Worm (Caenorhabditis elegans) whole organism, L3 larva: Measurements from ENCODE around the gene cyp-33D3.

Experiments
- ZK546.5 ChIP-seq: sonication (generic microtip); optimal IDR thresholded peaks from 2 replicates; lab custom pipeline; 2017; ENCODE audit warnings: missing biosample characterization, missing genetic modification characterization
- ama-1 ChIP-seq: fragments of 150-350 bp; optimal IDR thresholded peaks from 2 replicates; lab custom pipeline; 2018
- ceh-82 ChIP-seq: fragments of 150-350 bp; optimal IDR thresholded peaks from 2 replicates; lab custom pipeline; 2014; ENCODE audit warnings: missing biosample characterization, missing genetic modification characterization
- elt-3 ChIP-seq, 3 experiments: fragments of 150-350 bp in 1 of 3; sonication (generic microtip) in 2 of 3; optimal IDR thresholded peaks; 2 replicates in 2 of 3; 4 replicates in 1 of 3; lab custom pipeline; 2014 to 2017; ENCODE audit warnings: missing biosample characterization in 3 of 3, missing genetic modification characterization in 3 of 3
- fkh-10 ChIP-seq: sonication (generic microtip); optimal IDR thresholded peaks from 2 replicates; lab custom pipeline; 2017; ENCODE audit warnings: missing biosample characterization, missing genetic modification reagents, missing genetic modification characterization
- lin-15B ChIP-seq: fragments of 150-350 bp; optimal IDR thresholded peaks from 2 replicates; lab custom pipeline; 2014; ENCODE audit warnings: missing biosample characterization, missing genetic modification characterization
- lin-39 ChIP-seq: fragments of 150-350 bp; optimal IDR thresholded peaks from 2 replicates; lab custom pipeline; 2018; ENCODE audit warnings: missing biosample characterization, missing genetic modification reagents, missing genetic modification characterization
- lsy-12 ChIP-seq: sonication (generic microtip); optimal IDR thresholded peaks from 2 replicates; lab custom pipeline; 2016; ENCODE audit warnings: mild to moderate bottlenecking, missing genetic modification characterization, missing compliant biosample characterization
- mdl-1 ChIP-seq: fragments of 150-350 bp; optimal IDR thresholded peaks from 2 replicates; lab custom pipeline; 2014; ENCODE audit warnings: missing biosample characterization, missing genetic modification characterization
- nhr-23 ChIP-seq: fragments of 150-350 bp; optimal IDR thresholded peaks from 2 replicates; lab custom pipeline; 2014; ENCODE audit warnings: missing biosample characterization, missing genetic modification reagents, missing genetic modification characterization
- nhr-25 ChIP-seq: sonication (generic microtip); optimal IDR thresholded peaks from 2 replicates; lab custom pipeline; 2017; ENCODE audit warnings: missing biosample characterization, missing genetic modification characterization
- pqm-1 ChIP-seq: fragments of 150-350 bp; optimal IDR thresholded peaks from 2 replicates; lab custom pipeline; 2017; ENCODE audit warnings: missing biosample characterization, missing genetic modification characterization, inconsistent platforms
- skn-1 ChIP-seq: fragments of 150-350 bp; optimal IDR thresholded peaks from 2 replicates; lab custom pipeline; 2014; ENCODE audit warnings: missing biosample characterization, missing genetic modification characterization
- unc-62 ChIP-seq: fragments of 150-350 bp; sonication (generic microtip); optimal IDR thresholded peaks from 4 replicates; lab custom pipeline; 2014; ENCODE audit warnings: missing biosample characterization, missing genetic modification reagents, missing genetic modification characterization

- TF ChIP-seq ceh-82 (no peak), ama-1 (lab: Kevin White, UChicago) (no peak), nhr-23 (tag; lab: Kevin White, UChicago) (no peak), ZK546.5 (tag; lab: Kevin White, UChicago) (no peak), skn-1 (tag; lab: Kevin White, UChicago) (no peak), mdl-1 (tag; lab: Kevin White, UChicago) (no peak), pqm-1 (tag; lab: Kevin White, UChicago) (no peak), lin-39 (tag; lab: Kevin White, UChicago) (no peak), elt-3 (tag; optimal IDR thresholded peaks at IDR 0.05; lab: Kevin White, UChicago) (no peak), nhr-25 (tag; lab: Kevin White, UChicago) (no peak), lin-15B (tag; lab: Kevin White, UChicago) (no peak), lsy-12 (tag; lab: Kevin White, UChicago) (no peak), unc-62 (GFP tag; lab: Kevin White, UChicago) (no peak), fkh-10 (GFP tag; lab: Kevin White, UChicago) (no peak)
Measured at ce11 chrV:18819643-18820042, 17.4 kb downstream of the cyp-33D3 start, which contains the start of gene ncs-5.
